Fruit fly (Drosophila melanogaster): ENCODE measurements around the gene MME1.

MME1 gene

dm6 chr2L:7033100-7033675 is 5.9 kb downstream of the MME1 start (continued):
- no peak for TF ChIP-seq cato (GFP tag; optimal IDR thresholded peaks at IDR 0.05; ENCODE audit: borderline replicate concordance)
- TF ChIP-seq CG13424 (tag; optimal IDR thresholded peaks at IDR 0.05) = peak; percentile 24
- no peak for TF ChIP-seq sc (optimal IDR thresholded peaks at IDR 0.05)
- no peak for TF ChIP-seq sc (GFP tag; optimal IDR thresholded peaks at IDR 0.05)
- no peak for TF ChIP-seq CG7839 (tag; optimal IDR thresholded peaks at IDR 0.05)
- peak; percentile 65 for TF ChIP-seq CG32532 (GFP tag; IDR thresholded peaks at IDR 0.05)
- no peak for TF ChIP-seq CG1832 (GFP tag; optimal IDR thresholded peaks at IDR 0.05)
- TF ChIP-seq ac (GFP tag; optimal IDR thresholded peaks at IDR 0.05) = no peak
- TF ChIP-seq z (GFP tag; IDR thresholded peaks at IDR 0.05) = no peak
- no peak for TF ChIP-seq NC2β (GFP tag; optimal IDR thresholded peaks at IDR 0.05)
- peak; percentile 16 for TF ChIP-seq CG8089 (GFP tag; optimal IDR thresholded peaks at IDR 0.05)
- peak; percentile 5 for TF ChIP-seq CG31388 (GFP tag; optimal IDR thresholded peaks at IDR 0.05)
- no peak for TF ChIP-seq CG17361 (GFP tag; IDR thresholded peaks at IDR 0.05)
- peak; percentile 20 for TF ChIP-seq CG10209 (GFP tag; optimal IDR thresholded peaks at IDR 0.05)
- peak; percentile 8 for TF ChIP-seq CG4707 (GFP tag; optimal IDR thresholded peaks at IDR 0.05)
- peak; percentile 21 for TF ChIP-seq CG17385 (GFP tag; optimal IDR thresholded peaks at IDR 0.05)
- no peak for TF ChIP-seq Atf-2 (GFP tag; optimal IDR thresholded peaks at IDR 0.05)
- TF ChIP-seq Dref (GFP tag; IDR thresholded peaks at IDR 0.05) = no peak
- TF ChIP-seq gce (GFP tag; IDR thresholded peaks at IDR 0.05) = no peak
- TF ChIP-seq lbe (GFP tag; optimal IDR thresholded peaks at IDR 0.05) = peak; percentile 47
- TF ChIP-seq CG10321 (GFP tag; IDR thresholded peaks at IDR 0.05) = no peak
- no peak for TF ChIP-seq CG16815 (GFP tag; optimal IDR thresholded peaks at IDR 0.05)
- TF ChIP-seq prd (optimal IDR thresholded peaks at IDR 0.05) = no peak
- TF ChIP-seq prd (GFP tag; IDR thresholded peaks at IDR 0.05) = peak; percentile 37; the same call in 1 of the 3 replicates
- no peak for TF ChIP-seq Mrtf (GFP tag; IDR thresholded peaks at IDR 0.05)
- TF ChIP-seq Chrac-16 (GFP tag; optimal IDR thresholded peaks at IDR 0.05) = no peak
- TF ChIP-seq hkb (optimal IDR thresholded peaks at IDR 0.05) = no peak
- peak; percentile 53; the same call in 1 of the 2 replicates for TF ChIP-seq hkb (GFP tag; IDR thresholded peaks at IDR 0.05)
- TF ChIP-seq yki (optimal IDR thresholded peaks at IDR 0.05) = no peak
- TF ChIP-seq CG3847 (GFP tag; IDR thresholded peaks at IDR 0.05) = 0 out of 2 replicates have a peak, but pooled peaks have one; percentile 23
- no peak for TF ChIP-seq pita (GFP tag; optimal IDR thresholded peaks at IDR 0.05)
- no peak for TF ChIP-seq ato (GFP tag; IDR thresholded peaks at IDR 0.05; ENCODE audit: partially characterized antibody)
- TF ChIP-seq CG4328 (GFP tag; optimal IDR thresholded peaks at IDR 0.05) = no peak
- no peak for TF ChIP-seq ssp (GFP tag; IDR thresholded peaks at IDR 0.05)
- no peak for TF ChIP-seq stc (GFP tag; IDR thresholded peaks at IDR 0.05)
- no peak for TF ChIP-seq gsb-n (tag; optimal IDR thresholded peaks at IDR 0.05)
- no peak for TF ChIP-seq GATAe (GFP tag; conservative IDR thresholded peaks at IDR 0.05)
- 0 out of 2 replicates have a peak, but pooled peaks have one; percentile 37 for TF ChIP-seq CG14441 (GFP tag; IDR thresholded peaks at IDR 0.05)
- peak; percentile 69 for TF ChIP-seq vvl (GFP tag; IDR thresholded peaks at IDR 0.05)
- TF ChIP-seq rib (GFP tag; IDR thresholded peaks at IDR 0.05) = peak; percentile 40; the same call in 1 of the 2 replicates
- peak; percentile 44 for TF ChIP-seq BtbVII (GFP tag; optimal IDR thresholded peaks at IDR 0.05)
- TF ChIP-seq CG3726 (GFP tag; IDR thresholded peaks at IDR 0.05) = no peak
- TF ChIP-seq CG10274 (GFP tag; optimal IDR thresholded peaks at IDR 0.05) = no peak
- TF ChIP-seq CG14050 (GFP tag; IDR thresholded peaks at IDR 0.05) = no peak
- TF ChIP-seq CG6272 (GFP tag; IDR thresholded peaks at IDR 0.05) = no peak
- no peak for TF ChIP-seq Kr (GFP tag; optimal IDR thresholded peaks at IDR 0.05)
- TF ChIP-seq tll (GFP tag; optimal IDR thresholded peaks at IDR 0.05) = no peak
- no peak for TF ChIP-seq CG6254 (GFP tag; optimal IDR thresholded peaks at IDR 0.05)
- no peak for TF ChIP-seq Elba2 (GFP tag; optimal IDR thresholded peaks at IDR 0.05)
- no peak for TF ChIP-seq CrebB (tag; optimal IDR thresholded peaks at IDR 0.05)
- TF ChIP-seq da (GFP tag; optimal IDR thresholded peaks at IDR 0.05) = peak; percentile 15
- peak; percentile 26 to 51 for TF ChIP-seq bsh (GFP tag; optimal IDR thresholded peaks at IDR 0.05)
